Fruit fly (Drosophila melanogaster) whole organism, embryonic: ENCODE measurements around the gene CG46465.

Experiments used
- ATbp ChIP-seq: fragments of 200-800 bp; sonication (Bioruptor generic); optimal IDR thresholded peaks from 2 replicates; lab custom pipeline; 2017; ENCODE audit warnings: missing biosample characterization, mild to moderate bottlenecking, missing genetic modification characterization, missing genetic modification reagents
- CG1024 ChIP-seq: fragments of 200-800 bp; sonication (Bioruptor generic); IDR thresholded peaks from 2 replicates; pipeline ENCODE4 v1.3.6; 2022; ENCODE audit warnings: missing biosample characterization, missing genetic modification characterization
- CG10959 ChIP-seq: fragments of 200-800 bp; sonication (Bioruptor generic); IDR thresholded peaks from 2 replicates; pipeline ENCODE4 v1.3.6; 2022; ENCODE audit warnings: missing biosample characterization, missing genetic modification characterization
- CG15601 ChIP-seq: fragments of 200-800 bp; sonication (Bioruptor generic); optimal IDR thresholded peaks from 3 replicates; lab custom pipeline; 2019; ENCODE audit warnings: missing biosample characterization, mild to moderate bottlenecking, missing genetic modification characterization, moderate library complexity
- CG17829 ChIP-seq: fragments of 200-800 bp; optimal IDR thresholded peaks from 2 replicates; lab custom pipeline; 2019; ENCODE audit warnings: missing biosample characterization, mild to moderate bottlenecking, missing genetic modification characterization, moderate library complexity
- CG4360 ChIP-seq: fragments of 200-800 bp; sonication (Bioruptor generic); IDR thresholded peaks from 2 replicates; pipeline ENCODE4 v1.3.6; 2022; ENCODE audit warnings: missing biosample characterization, missing genetic modification characterization
- CG4404 ChIP-seq: fragments of 200-800 bp; sonication (Bioruptor generic); IDR thresholded peaks from 2 replicates; pipeline ENCODE4 v1.3.6; 2022; ENCODE audit warnings: missing biosample characterization, missing genetic modification characterization
- CG6791 ChIP-seq: fragments of 200-800 bp; sonication (Bioruptor generic); IDR thresholded peaks from 3 replicates; pipeline ENCODE4 v1.3.6; 2022; ENCODE audit warnings: missing biosample characterization, missing genetic modification characterization; ENCODE audit not compliant: partially characterized antibody
- CG7556 ChIP-seq: fragments of 200-800 bp; sonication (Bioruptor generic); optimal IDR thresholded peaks from 2 replicates; lab custom pipeline; 2017; ENCODE audit warnings: missing biosample characterization, mild to moderate bottlenecking, missing genetic modification characterization
- CG7987 ChIP-seq: fragments of 200-800 bp; sonication (Bioruptor generic); optimal IDR thresholded peaks from 2 replicates; lab custom pipeline; 2018; ENCODE audit warnings: missing biosample characterization, mild to moderate bottlenecking, missing genetic modification characterization, moderate library complexity
- CG8359 ChIP-seq: fragments of 200-800 bp; sonication (Bioruptor generic); optimal IDR thresholded peaks from 2 replicates; lab custom pipeline; 2017; ENCODE audit warnings: missing biosample characterization, mild to moderate bottlenecking, missing genetic modification characterization, borderline replicate concordance
- CG9609 ChIP-seq: fragments of 200-800 bp; sonication (Bioruptor generic); optimal IDR thresholded peaks from 3 replicates; lab custom pipeline; 2016; ENCODE audit warnings: missing biosample characterization, missing genetic modification characterization
- CG9932 ChIP-seq: fragments of 200-800 bp; sonication (Bioruptor generic); IDR thresholded peaks from 2 replicates; pipeline ENCODE4 v1.3.6; 2022; ENCODE audit warnings: missing biosample characterization, missing genetic modification characterization
- D19B ChIP-seq: fragments of 200-800 bp; sonication (Bioruptor generic); optimal IDR thresholded peaks from 2 replicates; lab custom pipeline; 2017; ENCODE audit warnings: missing biosample characterization, mild to moderate bottlenecking, missing genetic modification characterization
- Deaf1 ChIP-seq: fragments of 200-800 bp; optimal IDR thresholded peaks from 3 replicates; lab custom pipeline; 2019; ENCODE audit warnings: missing biosample characterization, mild to moderate bottlenecking, missing genetic modification characterization, moderate library complexity
- ERR ChIP-seq: fragments of 200-800 bp; sonication (Bioruptor generic); optimal IDR thresholded peaks from 2 replicates; lab custom pipeline; 2016; ENCODE audit warnings: missing biosample characterization, missing genetic modification characterization
- GATAe ChIP-seq: fragments of 200-800 bp; sonication (Bioruptor generic); conservative IDR thresholded peaks from 2 replicates; pipeline ENCODE4 v1.3.6; 2022; ENCODE audit warnings: missing biosample characterization, missing genetic modification characterization
- Gug ChIP-seq: fragments of 200-800 bp; sonication (Bioruptor generic); IDR thresholded peaks from 4 replicates; pipeline ENCODE4 v1.3.6; 2022; ENCODE audit warnings: missing biosample characterization, missing genetic modification characterization
- H2.0 ChIP-seq: fragments of 200-800 bp; sonication (Bioruptor generic); IDR thresholded peaks from 2 replicates; pipeline ENCODE4 v1.3.6; 2022; ENCODE audit warnings: missing biosample characterization, missing genetic modification characterization
- Mes4 ChIP-seq: fragments of 200-800 bp; sonication (Bioruptor generic); optimal IDR thresholded peaks from 2 replicates; lab custom pipeline; 2016; ENCODE audit warnings: missing biosample characterization, missing genetic modification characterization
- NC2β ChIP-seq: fragments of 200-800 bp; sonication (Bioruptor generic); optimal IDR thresholded peaks from 2 replicates; lab custom pipeline; 2016; ENCODE audit warnings: missing biosample characterization, missing genetic modification characterization
- Usf ChIP-seq: fragments of 200-800 bp; sonication (Bioruptor generic); optimal IDR thresholded peaks from 2 replicates; lab custom pipeline; 2017; ENCODE audit warnings: missing genotype, missing biosample characterization, missing genetic modification characterization
- YL-1 ChIP-seq: fragments of 200-800 bp; sonication (Bioruptor generic); optimal IDR thresholded peaks from 3 replicates; lab custom pipeline; 2017; ENCODE audit warnings: missing biosample characterization, mild to moderate bottlenecking, missing genetic modification characterization
- ash1 ChIP-seq: fragments of 200-800 bp; sonication (Bioruptor generic); optimal IDR thresholded peaks from 2 replicates; lab custom pipeline; 2018; ENCODE audit warnings: missing biosample characterization, mild to moderate bottlenecking, missing genetic modification characterization
- ato ChIP-seq: fragments of 200-800 bp; sonication (Bioruptor generic); IDR thresholded peaks from 2 replicates; pipeline ENCODE4 v1.3.6; 2022; ENCODE audit warnings: missing biosample characterization, missing genetic modification characterization; ENCODE audit not compliant: partially characterized antibody
- bcd ChIP-seq: fragments of 200-800 bp; sonication (Bioruptor generic); optimal IDR thresholded peaks from 2 replicates; lab custom pipeline; 2017; ENCODE audit warnings: missing biosample characterization, mild to moderate bottlenecking, missing genetic modification characterization
- cas ChIP-seq: fragments of 200-800 bp; sonication (Bioruptor generic); IDR thresholded peaks from 2 replicates; pipeline ENCODE4 v1.3.6; 2022; ENCODE audit warnings: missing biosample characterization, missing genetic modification characterization
- cato ChIP-seq: fragments of 200-800 bp; sonication (Bioruptor generic); optimal IDR thresholded peaks from 2 replicates; lab custom pipeline; 2016; ENCODE audit warnings: missing biosample characterization, missing genetic modification characterization, borderline replicate concordance
- crc ChIP-seq: fragments of 200-800 bp; sonication (Bioruptor generic); optimal IDR thresholded peaks from 2 replicates; lab custom pipeline; 2016; ENCODE audit warnings: missing biosample characterization, missing genetic modification characterization
- crp ChIP-seq, 2 experiments: fragments of 200-800 bp; sonication (Bioruptor generic); optimal IDR thresholded peaks; 2 replicates in 1 of 2; 3 replicates in 1 of 2; lab custom pipeline; 2017; ENCODE audit warnings: missing biosample characterization in 2 of 2, missing genetic modification characterization in 2 of 2, mild to moderate bottlenecking in 1 of 2, moderate library complexity in 1 of 2
- dmrt11E ChIP-seq: fragments of 200-800 bp; sonication (Bioruptor generic); optimal IDR thresholded peaks from 3 replicates; lab custom pipeline; 2018; ENCODE audit warnings: missing biosample characterization, mild to moderate bottlenecking, missing genetic modification characterization, moderate library complexity
- esg ChIP-seq: fragments of 200-800 bp; sonication (Bioruptor generic); conservative IDR thresholded peaks from 2 replicates; pipeline ENCODE4 v1.3.6; 2022; ENCODE audit warnings: missing biosample characterization, missing genetic modification characterization
- fd96Cb ChIP-seq: fragments of 200-800 bp; sonication (Bioruptor generic); optimal IDR thresholded peaks from 2 replicates; lab custom pipeline; 2018; ENCODE audit warnings: missing biosample characterization, mild to moderate bottlenecking, missing genetic modification characterization, moderate library complexity
- fu2 ChIP-seq: fragments of 200-800 bp; sonication (Bioruptor generic); optimal IDR thresholded peaks from 2 replicates; lab custom pipeline; 2016; ENCODE audit warnings: missing biosample characterization, missing genetic modification characterization
- gcm ChIP-seq: fragments of 200-800 bp; sonication (Bioruptor generic); optimal IDR thresholded peaks from 2 replicates; lab custom pipeline; 2019; ENCODE audit warnings: missing biosample characterization, mild to moderate bottlenecking, missing genetic modification characterization, moderate library complexity
- grau ChIP-seq: fragments of 200-800 bp; optimal IDR thresholded peaks from 3 replicates; lab custom pipeline; 2019; ENCODE audit warnings: missing biosample characterization, mild to moderate bottlenecking, missing genetic modification characterization, moderate library complexity
- grn ChIP-seq: fragments of 200-800 bp; sonication (Bioruptor generic); optimal IDR thresholded peaks from 3 replicates; lab custom pipeline; 2017; ENCODE audit warnings: missing biosample characterization, missing genetic modification characterization
- hb ChIP-seq: fragments of 200-800 bp; sonication (Bioruptor generic); IDR thresholded peaks from 3 replicates; pipeline ENCODE4 v1.3.6; 2022; ENCODE audit warnings: missing biosample characterization, missing genetic modification characterization; ENCODE audit not compliant: partially characterized antibody
- lmd ChIP-seq: fragments of 200-800 bp; sonication (Bioruptor generic); IDR thresholded peaks from 2 replicates; pipeline ENCODE4 v1.3.6; 2022; ENCODE audit warnings: missing biosample characterization, missing genetic modification characterization
- nerfin-2 ChIP-seq: fragments of 200-800 bp; sonication (Bioruptor generic); IDR thresholded peaks from 2 replicates; pipeline ENCODE4 v1.3.6; 2022; ENCODE audit warnings: missing biosample characterization, missing genetic modification characterization; ENCODE audit not compliant: partially characterized antibody
- pho ChIP-seq: fragments of 200-800 bp; sonication (Bioruptor generic); optimal IDR thresholded peaks from 2 replicates; lab custom pipeline; 2016; ENCODE audit warnings: missing biosample characterization, missing genetic modification characterization
- phol ChIP-seq: fragments of 200-800 bp; sonication (Bioruptor generic); optimal IDR thresholded peaks from 3 replicates; lab custom pipeline; 2018; ENCODE audit warnings: missing biosample characterization, mild to moderate bottlenecking, missing genetic modification characterization, moderate library complexity
- pros ChIP-seq: fragments of 200-800 bp; sonication (Bioruptor generic); optimal IDR thresholded peaks from 3 replicates; lab custom pipeline; 2019; ENCODE audit warnings: missing biosample characterization, mild to moderate bottlenecking, missing genetic modification characterization, moderate library complexity
- row ChIP-seq: fragments of 200-800 bp; sonication (Bioruptor generic); IDR thresholded peaks from 3 replicates; pipeline ENCODE4 v1.3.6; 2022; ENCODE audit warnings: missing biosample characterization, missing genetic modification characterization
- stc ChIP-seq: fragments of 200-800 bp; sonication (Bioruptor generic); IDR thresholded peaks from 2 replicates; pipeline ENCODE4 v1.3.6; 2022; ENCODE audit warnings: missing biosample characterization, missing genetic modification characterization
- trem ChIP-seq: fragments of 200-800 bp; optimal IDR thresholded peaks from 3 replicates; lab custom pipeline; 2019; ENCODE audit warnings: missing biosample characterization, mild to moderate bottlenecking, missing genetic modification characterization, moderate library complexity
- tx ChIP-seq: fragments of 200-800 bp; sonication (Bioruptor generic); optimal IDR thresholded peaks from 2 replicates; lab custom pipeline; 2016; ENCODE audit warnings: missing biosample characterization, missing genetic modification characterization
- vfl ChIP-seq: fragments of 200-800 bp; sonication (Bioruptor generic); optimal IDR thresholded peaks from 2 replicates; lab custom pipeline; 2016; ENCODE audit warnings: missing biosample characterization, missing genetic modification characterization
- wek ChIP-seq: fragments of 200-800 bp; sonication (Bioruptor generic); optimal IDR thresholded peaks from 3 replicates; lab custom pipeline; 2018; ENCODE audit warnings: missing biosample characterization, mild to moderate bottlenecking, missing genetic modification characterization, moderate library complexity
- wor ChIP-seq: fragments of 200-800 bp; sonication (Bioruptor generic); IDR thresholded peaks from 2 replicates; pipeline ENCODE4 v1.3.6; 2022; ENCODE audit warnings: missing biosample characterization, missing genetic modification characterization

CG46465 gene

dm6 chr2L:18957142-18957674, 35.1 kb upstream of the CG46465 start, which contains the start of gene Bhmt (continued):
- TF ChIP-seq dmrt11E (tag; lab: Kevin White, UChicago) (peak; percentile 9), vfl (GFP tag; lab: Kevin White, UChicago) (no peak), lmd (peak; percentile 77), CG7987 (GFP tag; lab: Kevin White, UChicago) (peak; percentile 17), cas (GFP tag; lab: Robert Waterston, UW) (no peak; the same call in 1 of the 2 replicates), CG10959 (GFP tag; lab: Robert Waterston, UW) (no peak), crp (GFP tag; optimal IDR thresholded peaks at IDR 0.05; lab: Kevin White, UChicago) (peak in 1 of 2 experiments; percentile 77), YL-1 (peak; percentile 29), fu2 (no peak), H2.0 (GFP tag; lab: Robert Waterston, UW) (peak; percentile 71), pho (GFP tag; lab: Kevin White, UChicago) (no peak), CG15601 (tag; lab: Kevin White, UChicago) (peak; percentile 44), NC2β (no peak), ash1 (GFP tag; lab: Kevin White, UChicago) (no peak), hb (GFP tag; lab: Robert Waterston, UW) (no peak), CG1024 (GFP tag; lab: Robert Waterston, UW) (peak; percentile 42; the same call in 1 of the 2 replicates), stc (GFP tag; lab: Robert Waterston, UW) (peak; percentile 68), GATAe (no peak; the same call in 1 of the 2 replicates), CG8359 (no peak), Usf (GFP tag; lab: Kevin White, UChicago) (no peak), Gug (GFP tag; lab: Robert Waterston, UW) (peak; percentile 67; the same call in 2 of the 4 replicates), D19B (GFP tag; lab: Kevin White, UChicago) (peak; percentile 53), CG9932 (peak; percentile 69), grau (peak; percentile 96), CG6791 (GFP tag; lab: Robert Waterston, UW) (no peak), wor (no peak), pros (no peak), grn (GFP tag; lab: Kevin White, UChicago) (no peak), ato (GFP tag; lab: Robert Waterston, UW) (no peak), Deaf1 (no peak), esg (GFP tag; lab: Robert Waterston, UW) (0 out of 2 replicates have a peak, but pooled peaks have one; percentile 13), tx (GFP tag; lab: Kevin White, UChicago) (no peak), ERR (GFP tag; lab: Kevin White, UChicago) (no peak), Mes4 (no peak), trem (tag; lab: Kevin White, UChicago) (peak; percentile 33), nerfin-2 (GFP tag; lab: Robert Waterston, UW) (no peak), CG9609 (no peak), ATbp (GFP tag; lab: Kevin White, UChicago) (peak; percentile 17), CG4404 (GFP tag; lab: Robert Waterston, UW) (no peak), CG7556 (GFP tag; lab: Kevin White, UChicago) (peak; percentile 74), bcd (peak; percentile 62), crc (GFP tag; lab: Kevin White, UChicago) (no peak), phol (peak; percentile 53), gcm (GFP tag; lab: Kevin White, UChicago) (peak; percentile 25), CG4360 (GFP tag; lab: Robert Waterston, UW) (no peak), fd96Cb (tag; lab: Kevin White, UChicago) (peak; percentile 48), CG17829 (peak; percentile 71), cato (no peak), row (GFP tag; lab: Robert Waterston, UW) (peak; percentile 83), wek (no peak)
